Worm (Caenorhabditis elegans): ENCODE data around the gene pals-23.
A peak's percentile ranks its signal among the peaks of the same experiment; 100 is the strongest.

- TF ChIP-seq unc-39 (tag; optimal IDR thresholded peaks at IDR 0.05), result no peak
- no peak for TF ChIP-seq jun-1 (tag; optimal IDR thresholded peaks at IDR 0.05)
- no peak for TF ChIP-seq ztf-11 (tag; optimal IDR thresholded peaks at IDR 0.05)
- TF ChIP-seq ama-1 (optimal IDR thresholded peaks at IDR 0.05), result no peak
- TF ChIP-seq dve-1 (tag; optimal IDR thresholded peaks at IDR 0.05; ENCODE audit: insufficient read depth), result peak; percentile 81
- no peak for TF ChIP-seq lin-39 (tag; optimal IDR thresholded peaks at IDR 0.05)
- no peak for TF ChIP-seq nhr-237 (tag; optimal IDR thresholded peaks at IDR 0.05)
- no peak for TF ChIP-seq F44E2.7 (GFP tag; IDR thresholded peaks at IDR 0.05)
- TF ChIP-seq lir-3 (tag; optimal IDR thresholded peaks at IDR 0.05), result no peak
- TF ChIP-seq nhr-76 (tag; optimal IDR thresholded peaks at IDR 0.05), result no peak
Observed at ce11 chrIII:87183-87582, 37.4 kb upstream of the pals-23 start, which contains the start of the genes F54C4.4 and mrpl-40.
